Fruit fly (Drosophila melanogaster): ENCODE results near the gene Nrx-1.

Gene Nrx-1

dm6 chr3R:22530305-22530704 lies 62.0 kb downstream of the Nrx-1 start, which contains the start of gene CG33099 (continued):
- TF ChIP-seq al (GFP tag; IDR thresholded peaks at IDR 0.05): no peak
- no peak for TF ChIP-seq Trl (optimal IDR thresholded peaks at IDR 0.05)
- TF ChIP-seq Trl (GFP tag; optimal IDR thresholded peaks at IDR 0.05): no peak
- peak; percentile 0 for TF ChIP-seq stwl (tag; optimal IDR thresholded peaks at IDR 0.05)
- no peak for TF ChIP-seq CG2120 (GFP tag; optimal IDR thresholded peaks at IDR 0.05)
- no peak for TF ChIP-seq CG31365 (tag; optimal IDR thresholded peaks at IDR 0.05)
- TF ChIP-seq gce (GFP tag; IDR thresholded peaks at IDR 0.05): 0 out of 3 replicates have a peak, but pooled peaks have one; percentile 7
- no peak for TF ChIP-seq CG2889 (GFP tag; IDR thresholded peaks at IDR 0.05)
- peak; percentile 12; the same call in 1 of the 2 replicates for TF ChIP-seq ranshi (GFP tag; IDR thresholded peaks at IDR 0.05)
- no peak for TF ChIP-seq klu (GFP tag; IDR thresholded peaks at IDR 0.05)
- no peak for TF ChIP-seq CG4730 (GFP tag; IDR thresholded peaks at IDR 0.05)
- TF ChIP-seq dm (GFP tag; optimal IDR thresholded peaks at IDR 0.05): no peak
- TF ChIP-seq insv (GFP tag; optimal IDR thresholded peaks at IDR 0.05): peak in 1 of 2 experiments; percentile 45
- TF ChIP-seq CG9932 (GFP tag; IDR thresholded peaks at IDR 0.05): no peak
- no peak for TF ChIP-seq onecut (GFP tag; IDR thresholded peaks at IDR 0.05)
- no peak for TF ChIP-seq CG18476 (GFP tag; optimal IDR thresholded peaks at IDR 0.05)
- no peak for TF ChIP-seq CG30403 (GFP tag; optimal IDR thresholded peaks at IDR 0.05)
- TF ChIP-seq H2.0 (GFP tag; IDR thresholded peaks at IDR 0.05): no peak
- no peak for TF ChIP-seq pan (optimal IDR thresholded peaks at IDR 0.05)
- TF ChIP-seq pan (GFP tag; optimal IDR thresholded peaks at IDR 0.05 in 1 of 2, IDR thresholded peaks at IDR 0.05 in 1 of 2): peak in 1 of 2 experiments; percentile 30
- no peak for TF ChIP-seq CoRest (tag; optimal IDR thresholded peaks at IDR 0.05)
- TF ChIP-seq grn (GFP tag; optimal IDR thresholded peaks at IDR 0.05): peak; percentile 72
- TF ChIP-seq CG6175 (GFP tag; IDR thresholded peaks at IDR 0.05): no peak
- TF ChIP-seq Spps (tag; optimal IDR thresholded peaks at IDR 0.05): no peak
- peak; percentile 30 for TF ChIP-seq CG7839 (tag; optimal IDR thresholded peaks at IDR 0.05)
- TF ChIP-seq CG13287 (GFP tag; IDR thresholded peaks at IDR 0.05; ENCODE audit: partially characterized antibody): no peak
- TF ChIP-seq CG32767 (GFP tag; IDR thresholded peaks at IDR 0.05): no peak
- TF ChIP-seq Nf-YC (tag; optimal IDR thresholded peaks at IDR 0.05): peak; percentile 17
- TF ChIP-seq CG31388 (GFP tag; optimal IDR thresholded peaks at IDR 0.05): no peak
- peak; percentile 38 for TF ChIP-seq p53 (GFP tag; optimal IDR thresholded peaks at IDR 0.05)
- peak; percentile 8 for TF ChIP-seq Sry-δ (GFP tag; optimal IDR thresholded peaks at IDR 0.05)
- peak; percentile 29 for TF ChIP-seq org-1 (GFP tag; optimal IDR thresholded peaks at IDR 0.05)
- TF ChIP-seq ap (GFP tag; IDR thresholded peaks at IDR 0.05): no peak
- no peak for TF ChIP-seq nerfin-2 (GFP tag; IDR thresholded peaks at IDR 0.05; ENCODE audit: partially characterized antibody)
- TF ChIP-seq sim (GFP tag; IDR thresholded peaks at IDR 0.05): no peak
- TF ChIP-seq toy (GFP tag; IDR thresholded peaks at IDR 0.05): peak; percentile 29; the same call in 1 of the 2 replicates
- peak; percentile 28 for TF ChIP-seq CG33213 (GFP tag; optimal IDR thresholded peaks at IDR 0.05)
- TF ChIP-seq lilli (GFP tag; optimal IDR thresholded peaks at IDR 0.05): no peak
- peak in 1 of 2 experiments; percentile 29 for TF ChIP-seq bsh (GFP tag; optimal IDR thresholded peaks at IDR 0.05)
- TF ChIP-seq Opbp (GFP tag; IDR thresholded peaks at IDR 0.05; ENCODE audit: partially characterized antibody): no peak
- no peak for TF ChIP-seq C15 (GFP tag; IDR thresholded peaks at IDR 0.05)
- TF ChIP-seq Atf3 (GFP tag; optimal IDR thresholded peaks at IDR 0.05): no peak
- TF ChIP-seq Drgx (GFP tag; IDR thresholded peaks at IDR 0.05): peak; percentile 22; the same call in 1 of the 2 replicates
- TF ChIP-seq CG8359 (GFP tag; optimal IDR thresholded peaks at IDR 0.05; ENCODE audit: borderline replicate concordance): peak; percentile 35
- TF ChIP-seq CG10979 (tag; optimal IDR thresholded peaks at IDR 0.05): peak; percentile 11
- peak; percentile 65 for TF ChIP-seq Hmr (GFP tag; optimal IDR thresholded peaks at IDR 0.05)
- peak; percentile 71; the same call in 1 of the 2 replicates for TF ChIP-seq CG14014 (GFP tag; IDR thresholded peaks at IDR 0.05)
- no peak for TF ChIP-seq CG43689 (GFP tag; IDR thresholded peaks at IDR 0.05)
- peak; percentile 30 for TF ChIP-seq CG13123 (GFP tag; optimal IDR thresholded peaks at IDR 0.05)
- peak; percentile 9 for TF ChIP-seq CG11504 (tag; optimal IDR thresholded peaks at IDR 0.05)
- no peak for TF ChIP-seq sna (GFP tag; IDR thresholded peaks at IDR 0.05; ENCODE audit: partially characterized antibody)
- peak; percentile 31 for TF ChIP-seq dmrt11E (tag; optimal IDR thresholded peaks at IDR 0.05)

Measured in whole organism, embryonic.